Fruit fly (Drosophila melanogaster): ENCODE results near the gene Alp13.

DNA sequence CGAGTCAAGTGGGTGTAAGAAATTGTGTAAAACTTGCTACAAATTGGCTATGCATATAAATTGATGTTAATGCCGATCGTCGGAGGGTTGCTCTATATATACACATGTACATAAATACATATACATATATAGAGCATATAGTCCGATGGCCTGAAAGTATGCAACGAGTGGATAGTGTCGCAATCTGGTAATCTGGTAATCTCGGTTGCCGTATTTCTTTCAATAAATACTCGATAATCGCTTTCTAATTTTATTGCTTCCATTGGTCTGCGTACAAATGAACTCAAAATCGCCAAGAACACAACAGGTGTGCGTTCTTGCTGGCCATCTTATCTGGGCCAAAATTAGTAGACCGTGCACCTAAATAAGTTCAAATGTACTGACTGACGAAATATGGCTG, 15.8 kb downstream of the Alp13 start:
- TF ChIP-seq CG8301 (tag; optimal IDR thresholded peaks at IDR 0.05) (no peak), Pif1B (GFP tag; optimal IDR thresholded peaks at IDR 0.05) (no peak), Snoo (tag; optimal IDR thresholded peaks at IDR 0.05) (no peak), Pif1A (GFP tag; optimal IDR thresholded peaks at IDR 0.05) (no peak)

Measured in whole organism, pupa.